Worm (Caenorhabditis elegans) whole organism, early embryonic: ENCODE data around the gene C17C3.9.

ENCODE experiments used
- aly-1 ChIP-seq: sonication (generic microtip); optimal IDR thresholded peaks from 2 replicates; lab custom pipeline; 2016; ENCODE audit warnings: missing genetic modification characterization, missing compliant biosample characterization
- ama-1 ChIP-seq: fragments of 150-350 bp; optimal IDR thresholded peaks from 2 replicates; lab custom pipeline; 2014
- ceh-36 ChIP-seq: sonication (generic microtip); optimal IDR thresholded peaks from 2 replicates; lab custom pipeline; 2016; ENCODE audit warnings: missing genetic modification characterization, inconsistent platforms, missing compliant biosample characterization
- ets-7 ChIP-seq: sonication (generic microtip); optimal IDR thresholded peaks from 2 replicates; lab custom pipeline; 2016; ENCODE audit warnings: missing genotype, missing genetic modification characterization, missing compliant biosample characterization
- hmbx-1 ChIP-seq: sonication (generic microtip); optimal IDR thresholded peaks from 2 replicates; lab custom pipeline; 2016; ENCODE audit warnings: mild to moderate bottlenecking, missing genetic modification characterization, missing compliant biosample characterization
- hnd-1 ChIP-seq: sonication (generic microtip); optimal IDR thresholded peaks from 2 replicates; lab custom pipeline; 2016; ENCODE audit warnings: missing genetic modification characterization, missing compliant biosample characterization
- pes-1 ChIP-seq: fragments of 200-800 bp; sonication (Bioruptor generic); IDR thresholded peaks from 2 replicates; pipeline ENCODE4 v1.3.6; 2022; ENCODE audit warnings: missing genetic modification reagents, missing genetic modification characterization, missing compliant biosample characterization
- scrt-1 ChIP-seq: fragments of 200-800 bp; sonication (Bioruptor generic); IDR thresholded peaks from 2 replicates; pipeline ENCODE4 v1.3.6; 2022; ENCODE audit warnings: missing genetic modification characterization, missing compliant biosample characterization
- sea-1 ChIP-seq: fragments of 200-800 bp; sonication (Bioruptor generic); conservative IDR thresholded peaks from 2 replicates; pipeline ENCODE4 v1.3.6; 2022; ENCODE audit warnings: missing genetic modification characterization, missing compliant biosample characterization
- tbx-11 ChIP-seq: fragments of 200-800 bp; sonication (Bioruptor generic); IDR thresholded peaks from 2 replicates; pipeline ENCODE4 v1.3.6; 2022; ENCODE audit warnings: missing genetic modification characterization, missing compliant biosample characterization
- tra-4 ChIP-seq: sonication (generic microtip); optimal IDR thresholded peaks from 2 replicates; lab custom pipeline; 2017; ENCODE audit warnings: missing genetic modification characterization, missing compliant biosample characterization

- no peak for TF ChIP-seq scrt-1 (GFP tag; lab: Robert Waterston, UW)
- no peak for TF ChIP-seq hnd-1 (tag; lab: Kevin White, UChicago)
- TF ChIP-seq ama-1 (lab: Kevin White, UChicago), result no peak
- TF ChIP-seq ceh-36 (tag; lab: Kevin White, UChicago), result no peak
- TF ChIP-seq hmbx-1 (tag; lab: Kevin White, UChicago), result no peak
- TF ChIP-seq ets-7 (tag; lab: Kevin White, UChicago), result no peak
- no peak for TF ChIP-seq tbx-11
- no peak for TF ChIP-seq pes-1 (GFP tag; lab: Robert Waterston, UW)
- TF ChIP-seq sea-1 (GFP tag; lab: Robert Waterston, UW), result no peak
- TF ChIP-seq aly-1, result no peak
- no peak for TF ChIP-seq tra-4 (tag; lab: Kevin White, UChicago)
Measured at ce11 chrII:5556431-5556830, 24.4 kb upstream of the C17C3.9 start, which contains the start of gene ins-11.
